Fruit fly (Drosophila melanogaster) whole organism, wandering third instar larva: ENCODE results near the gene CG4218.

Experiments used
- CG9705 ChIP-seq: fragments of 200-800 bp; sonication (Bioruptor generic); optimal IDR thresholded peaks from 2 replicates; lab custom pipeline; 2018; ENCODE audit warnings: missing biosample characterization, mild to moderate bottlenecking, missing genetic modification characterization
- OdsH ChIP-seq: fragments of 200-800 bp; sonication (Bioruptor generic); optimal IDR thresholded peaks from 2 replicates; lab custom pipeline; 2016; ENCODE audit warnings: missing biosample characterization, mild to moderate bottlenecking, missing genetic modification characterization
- tai ChIP-seq: sonication (Bioruptor generic); optimal IDR thresholded peaks from 2 replicates; lab custom pipeline; 2016; ENCODE audit warnings: missing biosample characterization, missing genetic modification characterization

DNA sequence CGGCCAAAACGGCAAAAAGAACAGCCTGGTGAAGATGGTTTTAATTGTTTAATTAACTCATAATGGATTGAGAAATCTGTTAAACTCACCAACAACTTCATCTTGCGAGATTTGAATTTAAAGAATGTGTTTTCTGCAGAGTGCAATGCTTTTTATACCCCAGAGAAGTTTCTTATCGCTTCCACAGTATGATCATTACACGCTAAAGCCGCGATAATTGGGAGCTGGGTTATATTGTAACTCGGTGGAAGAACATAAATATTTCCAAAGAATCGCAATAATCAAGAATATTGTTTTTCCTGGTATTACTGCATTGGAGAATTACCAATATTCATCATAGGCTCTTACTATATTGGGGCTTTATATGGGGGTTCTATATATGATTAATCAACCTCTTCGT, 39.2 kb upstream of the CG4218 start, which contains the start of gene CG42680:
- no peak for TF ChIP-seq tai (GFP tag; lab: Kevin White, UChicago)
- TF ChIP-seq CG9705 (GFP tag; lab: Kevin White, UChicago) = no peak
- TF ChIP-seq OdsH (GFP tag; lab: Kevin White, UChicago) = no peak
